Worm (Caenorhabditis elegans) whole organism, L3 larva: ENCODE results near the gene Y49F6B.19.

Source experiments
- R02D3.7 ChIP-seq: fragments of 150-350 bp; optimal IDR thresholded peaks from 2 replicates; lab custom pipeline; 2014; ENCODE audit warnings: missing biosample characterization, missing genetic modification characterization
- aly-2 ChIP-seq: fragments of 150-350 bp; optimal IDR thresholded peaks from 2 replicates; lab custom pipeline; 2014; ENCODE audit warnings: missing biosample characterization, missing genetic modification characterization
- ceh-16 ChIP-seq: sonication (generic microtip); optimal IDR thresholded peaks from 2 replicates; lab custom pipeline; 2017; ENCODE audit warnings: missing biosample characterization, missing genetic modification characterization
- ceh-28 ChIP-seq: fragments of 150-350 bp; optimal IDR thresholded peaks from 2 replicates; lab custom pipeline; 2014; ENCODE audit warnings: missing biosample characterization, missing genetic modification reagents, missing genetic modification characterization
- ceh-82 ChIP-seq: fragments of 150-350 bp; optimal IDR thresholded peaks from 2 replicates; lab custom pipeline; 2014; ENCODE audit warnings: missing biosample characterization, missing genetic modification characterization
- ceh-9 ChIP-seq: sonication (generic microtip); optimal IDR thresholded peaks from 2 replicates; lab custom pipeline; 2018; ENCODE audit warnings: missing biosample characterization, missing genetic modification characterization
- elt-1 ChIP-seq: fragments of 150-350 bp; optimal IDR thresholded peaks from 2 replicates; lab custom pipeline; 2014; ENCODE audit warnings: missing biosample characterization, missing genetic modification characterization
- elt-2 ChIP-seq: sonication (generic microtip); optimal IDR thresholded peaks from 2 replicates; lab custom pipeline; 2016; ENCODE audit warnings: missing genetic modification reagents, mild to moderate bottlenecking, missing genetic modification characterization, missing compliant biosample characterization
- eor-1 ChIP-seq, 2 experiments: fragments of 150-350 bp; optimal IDR thresholded peaks; 2 replicates each; lab custom pipeline; 2014 to 2018; ENCODE audit warnings: missing biosample characterization in 2 of 2, missing genetic modification characterization in 2 of 2
- fkh-10 ChIP-seq: sonication (generic microtip); optimal IDR thresholded peaks from 2 replicates; lab custom pipeline; 2017; ENCODE audit warnings: missing biosample characterization, missing genetic modification reagents, missing genetic modification characterization
- fkh-2 ChIP-seq: fragments of 150-350 bp; optimal IDR thresholded peaks from 2 replicates; lab custom pipeline; 2014; ENCODE audit warnings: missing biosample characterization, missing genetic modification reagents, missing genetic modification characterization
- hmg-11 ChIP-seq: sonication (generic microtip); optimal IDR thresholded peaks from 2 replicates; lab custom pipeline; 2016; ENCODE audit warnings: missing genetic modification characterization, missing compliant biosample characterization
- jun-1 ChIP-seq: fragments of 150-350 bp; optimal IDR thresholded peaks from 2 replicates; lab custom pipeline; 2014; ENCODE audit warnings: missing biosample characterization, missing genetic modification reagents, missing genetic modification characterization
- lin-39 ChIP-seq: fragments of 150-350 bp; optimal IDR thresholded peaks from 2 replicates; lab custom pipeline; 2018; ENCODE audit warnings: missing biosample characterization, missing genetic modification reagents, missing genetic modification characterization
- mdl-1 ChIP-seq: fragments of 150-350 bp; optimal IDR thresholded peaks from 2 replicates; lab custom pipeline; 2014; ENCODE audit warnings: missing biosample characterization, missing genetic modification characterization
- mml-1 ChIP-seq: fragments of 150-350 bp; sonication (generic microtip); optimal IDR thresholded peaks from 3 replicates; lab custom pipeline; 2014; ENCODE audit warnings: missing biosample characterization, missing genetic modification characterization
- nhr-12 ChIP-seq: fragments of 150-350 bp; optimal IDR thresholded peaks from 2 replicates; lab custom pipeline; 2014; ENCODE audit warnings: missing biosample characterization, missing genetic modification characterization
- nhr-23 ChIP-seq: fragments of 150-350 bp; optimal IDR thresholded peaks from 2 replicates; lab custom pipeline; 2014; ENCODE audit warnings: missing biosample characterization, missing genetic modification reagents, missing genetic modification characterization
- nhr-237 ChIP-seq: fragments of 150-350 bp; optimal IDR thresholded peaks from 2 replicates; lab custom pipeline; 2014; ENCODE audit warnings: missing biosample characterization, missing genetic modification characterization
- nhr-25 ChIP-seq: sonication (generic microtip); optimal IDR thresholded peaks from 2 replicates; lab custom pipeline; 2017; ENCODE audit warnings: missing biosample characterization, missing genetic modification characterization
- nhr-28 ChIP-seq: fragments of 150-350 bp; optimal IDR thresholded peaks from 2 replicates; lab custom pipeline; 2014; ENCODE audit warnings: missing biosample characterization, missing genetic modification characterization
- nhr-43 ChIP-seq: sonication (generic microtip); optimal IDR thresholded peaks from 2 replicates; lab custom pipeline; 2016; ENCODE audit warnings: mild to moderate bottlenecking, missing genetic modification characterization, missing compliant biosample characterization; ENCODE audit not compliant: poor library complexity, severe bottlenecking
- nhr-67 ChIP-seq: fragments of 150-350 bp; optimal IDR thresholded peaks from 2 replicates; lab custom pipeline; 2014; ENCODE audit warnings: missing biosample characterization, missing genetic modification characterization
- nhr-76 ChIP-seq: fragments of 150-350 bp; sonication (generic microtip); optimal IDR thresholded peaks from 5 replicates; lab custom pipeline; 2014; ENCODE audit warnings: missing biosample characterization, missing genetic modification characterization
- nhr-77 ChIP-seq: fragments of 150-350 bp; optimal IDR thresholded peaks from 2 replicates; lab custom pipeline; 2014; ENCODE audit warnings: missing biosample characterization, missing genetic modification characterization
- pha-4 ChIP-seq: fragments of 150-350 bp; optimal IDR thresholded peaks from 2 replicates; lab custom pipeline; 2014; ENCODE audit warnings: missing biosample characterization, missing genetic modification reagents, missing genetic modification characterization
- sea-2 ChIP-seq: fragments of 150-350 bp; sonication (generic microtip); optimal IDR thresholded peaks from 4 replicates; lab custom pipeline; 2014; ENCODE audit warnings: missing biosample characterization, missing genetic modification reagents, missing genetic modification characterization
- skn-1 ChIP-seq: fragments of 150-350 bp; optimal IDR thresholded peaks from 2 replicates; lab custom pipeline; 2014; ENCODE audit warnings: missing biosample characterization, missing genetic modification characterization
- snpc-4 ChIP-seq: fragments of 150-350 bp; optimal IDR thresholded peaks from 2 replicates; lab custom pipeline; 2014; ENCODE audit warnings: missing biosample characterization, missing genetic modification characterization
- tbx-2 ChIP-seq: sonication (generic microtip); optimal IDR thresholded peaks from 2 replicates; lab custom pipeline; 2016; ENCODE audit warnings: mild to moderate bottlenecking, missing genetic modification characterization, missing compliant biosample characterization
- unc-39 ChIP-seq: sonication (generic microtip); optimal IDR thresholded peaks from 4 replicates; lab custom pipeline; 2017; ENCODE audit warnings: missing biosample characterization, missing genetic modification characterization
- unc-62 ChIP-seq: fragments of 150-350 bp; sonication (generic microtip); optimal IDR thresholded peaks from 4 replicates; lab custom pipeline; 2014; ENCODE audit warnings: missing biosample characterization, missing genetic modification reagents, missing genetic modification characterization
- ztf-11 ChIP-seq: fragments of 150-350 bp; optimal IDR thresholded peaks from 2 replicates; lab custom pipeline; 2014; ENCODE audit warnings: missing biosample characterization, missing genetic modification characterization
- ztf-4 ChIP-seq: fragments of 150-350 bp; optimal IDR thresholded peaks from 2 replicates; lab custom pipeline; 2014; ENCODE audit warnings: missing biosample characterization, missing genetic modification characterization

Y49F6B.19 gene

DNA sequence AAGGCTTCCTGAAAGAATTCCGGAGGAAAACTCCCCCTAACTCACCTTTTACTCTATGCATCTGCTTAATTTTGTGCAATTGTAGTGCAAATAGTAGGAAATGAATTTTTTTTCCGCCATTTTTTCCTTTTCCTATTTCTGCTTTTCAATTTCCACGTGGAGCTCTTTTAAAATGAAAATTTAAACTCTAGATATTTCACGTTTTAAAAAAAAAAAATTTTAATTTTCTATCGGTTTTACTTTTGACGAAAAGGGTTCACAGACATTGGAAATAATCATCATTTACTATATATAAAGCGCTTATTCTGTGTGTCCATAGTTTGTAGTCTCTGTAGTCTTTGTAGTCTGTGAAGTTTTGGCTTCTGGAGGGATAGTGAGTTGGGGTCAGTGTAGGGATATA, 30.6 kb downstream of the Y49F6B.19 start, which contains the start of gene Y49F6B.8:
Gene Y49F6B.8 (minus strand): TSS at position 101 of the 400 bp plus-strand sequence.
- no peak for TF ChIP-seq nhr-67 (tag; lab: Kevin White, UChicago)
- TF ChIP-seq fkh-10 = no peak
- TF ChIP-seq snpc-4 = no peak
- no peak for TF ChIP-seq eor-1 (tag; optimal IDR thresholded peaks at IDR 0.05; lab: Kevin White, UChicago)
- no peak for TF ChIP-seq hmg-11
- TF ChIP-seq nhr-23 (tag; lab: Kevin White, UChicago) = no peak
- no peak for TF ChIP-seq elt-2 (tag; lab: Kevin White, UChicago)
- no peak for TF ChIP-seq tbx-2 (tag; lab: Kevin White, UChicago)
- TF ChIP-seq R02D3.7 = no peak
- no peak for TF ChIP-seq ceh-9 (tag; lab: Kevin White, UChicago)

- TF ChIP-seq mdl-1 (no peak), ceh-28 (tag; lab: Kevin White, UChicago) (no peak), unc-39 (tag; lab: Kevin White, UChicago) (no peak), mml-1 (tag; lab: Kevin White, UChicago) (no peak)
Measured at ce11 chrII:3477171-3477570, 35.0 kb downstream of the Y49F6B.19 start, which contains the start of gene fbxb-104. TSS of gene fbxb-104 (minus strand) at chrII:3477271.

DNA sequence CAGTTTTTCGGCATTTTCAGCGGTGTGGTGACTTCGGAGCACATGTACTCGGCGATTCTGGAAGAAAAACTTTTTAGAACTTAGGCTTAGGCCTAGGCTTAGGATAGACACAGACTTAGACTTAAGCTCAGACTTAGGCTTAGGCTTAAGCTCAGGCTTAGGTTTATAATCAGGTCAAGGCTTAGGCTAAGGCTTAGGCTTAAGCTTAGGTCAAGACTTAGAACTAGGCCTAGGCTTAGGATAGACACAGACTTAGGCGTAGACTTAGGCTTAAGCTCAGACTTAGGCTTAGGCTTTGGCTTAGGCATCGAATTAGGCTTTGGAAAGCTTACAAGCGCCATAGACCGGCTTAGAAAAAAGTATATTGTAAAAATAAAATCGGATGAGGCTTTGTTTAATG, 35.6 kb downstream of the Y49F6B.19 start:
- TF ChIP-seq nhr-23 (tag; lab: Kevin White, UChicago) (no peak), unc-62 (no peak), ztf-11 (no peak), nhr-25 (tag; lab: Kevin White, UChicago) (no peak), aly-2 (tag; lab: Kevin White, UChicago) (no peak), nhr-12 (no peak), nhr-67 (tag; lab: Kevin White, UChicago) (no peak), elt-1 (tag; lab: Kevin White, UChicago) (no peak), ceh-82 (tag; lab: Kevin White, UChicago) (no peak), jun-1 (tag; lab: Kevin White, UChicago) (no peak), hmg-11 (no peak), R02D3.7 (no peak), fkh-2 (no peak), pha-4 (no peak), skn-1 (no peak), nhr-28 (tag; lab: Kevin White, UChicago) (no peak), nhr-76 (no peak)

- TF ChIP-seq nhr-67 (tag; lab: Kevin White, UChicago) = no peak
- no peak for TF ChIP-seq R02D3.7
- no peak for TF ChIP-seq nhr-43 (tag; lab: Kevin White, UChicago)
Measured at ce11 chrII:3473744-3474143, 38.4 kb downstream of the Y49F6B.19 start, which contains the start of gene sdz-32. TSS of gene sdz-32 (plus strand) at chrII:3474044.

ce11 chrII:3472817-3473216, 39.3 kb downstream of the Y49F6B.19 start, which contains the start of gene Y49F6B.6:
TSS of gene Y49F6B.6 (plus strand) at chrII:3473117.
- TF ChIP-seq ztf-4 = no peak
- no peak for TF ChIP-seq nhr-77 (tag; lab: Kevin White, UChicago)
- no peak for TF ChIP-seq nhr-237
- no peak for TF ChIP-seq R02D3.7
- no peak for TF ChIP-seq pha-4
- TF ChIP-seq ceh-16 (tag; lab: Kevin White, UChicago) = no peak
- TF ChIP-seq lin-39 = no peak
- no peak for TF ChIP-seq fkh-2
- no peak for TF ChIP-seq ceh-82 (tag; lab: Kevin White, UChicago)
- no peak for TF ChIP-seq nhr-25 (tag; lab: Kevin White, UChicago)

DNA sequence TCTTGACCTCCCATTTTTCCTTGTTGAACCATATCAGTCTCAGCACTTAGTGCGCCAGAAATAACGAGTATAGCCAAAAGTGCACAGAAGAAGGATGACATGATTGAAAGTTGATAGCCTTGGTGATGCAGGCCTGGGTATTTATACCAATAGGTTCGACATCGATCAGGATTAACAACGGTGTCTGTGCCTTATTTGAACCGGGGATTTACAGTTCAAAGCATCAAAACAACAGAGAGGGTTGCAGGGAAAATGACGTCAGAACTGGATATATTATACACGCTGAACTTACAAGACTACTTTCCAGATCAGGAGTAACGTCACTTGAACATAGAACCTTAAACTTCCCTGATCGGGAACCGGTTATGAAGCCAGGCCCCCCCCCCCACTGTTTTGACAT, 39.8 kb downstream of the Y49F6B.19 start, which contains the start of gene Y49F6B.12:
Gene Y49F6B.12 (minus strand): TSS at position 101 of the 400 bp plus-strand sequence.
- TF ChIP-seq unc-62 (no peak), elt-2 (tag; lab: Kevin White, UChicago) (no peak), ceh-28 (tag; lab: Kevin White, UChicago) (no peak), sea-2 (no peak)
- TF ChIP-seq, all 47 proteins: peak for 0
